Worm (Caenorhabditis elegans): Measurements from ENCODE around the gene F53H4.4.

F53H4.4 gene

DNA sequence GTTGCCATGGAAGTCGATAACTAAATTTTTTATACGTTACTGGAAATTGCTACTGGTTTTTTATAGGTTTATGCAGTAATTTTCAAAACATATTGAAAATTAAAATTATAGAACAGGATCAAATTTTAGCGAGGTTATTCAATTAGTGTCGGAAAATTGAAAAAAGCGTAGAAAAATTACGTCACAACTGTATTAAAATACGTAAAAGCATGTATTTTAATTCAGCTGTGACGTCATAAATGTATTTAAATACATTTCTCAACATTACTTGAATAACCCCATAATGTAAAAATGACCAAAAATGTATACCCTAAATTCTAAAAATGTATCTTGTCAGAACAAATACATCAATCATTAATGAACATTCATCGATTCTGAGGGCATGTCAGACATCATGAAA lies 17.3 kb upstream of the F53H4.4 start:
- TF ChIP-seq arid-1 (GFP tag; conservative IDR thresholded peaks at IDR 0.05) (no peak), dve-1 (tag; optimal IDR thresholded peaks at IDR 0.05; ENCODE audit: insufficient read depth) (no peak), dmd-6 (GFP tag; IDR thresholded peaks at IDR 0.05) (no peak), D1046.2 (GFP tag; IDR thresholded peaks at IDR 0.05) (no peak), lir-3 (tag; optimal IDR thresholded peaks at IDR 0.05) (no peak), hif-1 (tag; optimal IDR thresholded peaks at IDR 0.05) (no peak), zip-2 (tag; optimal IDR thresholded peaks at IDR 0.05) (no peak), nhr-42 (GFP tag; IDR thresholded peaks at IDR 0.05) (no peak), pqm-1 (tag; optimal IDR thresholded peaks at IDR 0.05) (no peak), lin-13 (GFP tag; optimal IDR thresholded peaks at IDR 0.05) (no peak), egl-43 (GFP tag; IDR thresholded peaks at IDR 0.05) (no peak), mdt-29 (GFP tag; IDR thresholded peaks at IDR 0.05) (no peak), lin-29 (GFP tag; IDR thresholded peaks at IDR 0.05) (no peak)

DNA sequence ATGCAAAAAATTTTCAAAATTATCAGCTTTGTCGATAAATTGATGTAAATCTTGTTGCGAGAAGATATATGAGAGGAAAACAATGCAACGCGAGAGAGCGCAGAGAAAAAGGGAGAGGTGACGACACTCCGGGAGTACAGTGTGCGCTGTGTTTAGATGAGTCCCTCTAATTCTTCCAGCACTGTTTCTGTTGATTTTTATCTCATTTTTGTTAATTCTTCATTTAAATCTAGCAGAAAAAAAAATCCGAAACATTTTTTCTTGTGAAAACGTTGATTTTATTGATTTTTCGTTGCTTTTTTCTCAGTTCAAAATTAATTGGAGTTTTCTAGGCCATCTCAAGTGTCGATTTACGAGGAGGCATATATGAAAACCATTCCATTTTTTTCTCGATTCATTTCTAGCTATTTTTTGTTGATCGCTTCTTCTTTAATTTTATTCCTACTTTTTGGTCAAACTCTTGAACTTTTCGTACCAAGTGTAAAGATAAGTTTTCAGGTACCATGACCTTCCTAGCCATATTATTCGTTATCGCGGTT lies 16.7 kb upstream of the F53H4.4 start, which contains the start of gene acl-1:
acl-1 (plus strand) TSS at position 489 of the 539 bp plus-strand sequence.
- TF ChIP-seq ZK337.2 (GFP tag; IDR thresholded peaks at IDR 0.05) (no peak), ceh-62 (tag; optimal IDR thresholded peaks at IDR 0.05) (no peak), ces-1 (GFP tag; optimal IDR thresholded peaks at IDR 0.05) (no peak), nhr-102 (tag; optimal IDR thresholded peaks at IDR 0.05) (peak; percentile 57), nhr-42 (GFP tag; IDR thresholded peaks at IDR 0.05) (no peak), attf-4 (tag; optimal IDR thresholded peaks at IDR 0.05) (no peak), nhr-77 (tag; optimal IDR thresholded peaks at IDR 0.05) (peak; percentile 11), lir-3 (tag; optimal IDR thresholded peaks at IDR 0.05) (no peak), T26A8.4 (GFP tag; IDR thresholded peaks at IDR 0.05) (peak; percentile 47; the same call in 1 of the 2 replicates), arid-1 (GFP tag; conservative IDR thresholded peaks at IDR 0.05) (no peak), hif-1 (tag; optimal IDR thresholded peaks at IDR 0.05) (peak in 1 of 2 experiments; percentile 85), dmd-8 (GFP tag; IDR thresholded peaks at IDR 0.05) (no peak), hmg-1.1 (GFP tag; IDR thresholded peaks at IDR 0.05) (peak; percentile 75), saeg-2 (GFP tag; IDR thresholded peaks at IDR 0.05) (no peak), zag-1 (tag; optimal IDR thresholded peaks at IDR 0.05) (no peak), mdl-1 (tag; optimal IDR thresholded peaks at IDR 0.05) (peak in 1 of 2 experiments; percentile 46), ceh-32 (tag; optimal IDR thresholded peaks at IDR 0.05; ENCODE audit: poor library complexity) (no peak), mxl-2 (GFP tag; conservative IDR thresholded peaks at IDR 0.05) (no peak), aha-1 (tag) (peak; percentile 92), lin-29 (GFP tag; IDR thresholded peaks at IDR 0.05) (no peak), lin-39 (tag; optimal IDR thresholded peaks at IDR 0.05) (no peak), egl-27 (tag; optimal IDR thresholded peaks at IDR 0.05) (no peak), spr-3 (GFP tag; optimal IDR thresholded peaks at IDR 0.05) (peak; percentile 43), nhr-111 (GFP tag; optimal IDR thresholded peaks at IDR 0.05) (no peak), dve-1 (tag; optimal IDR thresholded peaks at IDR 0.05; ENCODE audit: insufficient read depth) (peak; percentile 25), php-3 (GFP tag; IDR thresholded peaks at IDR 0.05) (no peak), cey-2 (tag; optimal IDR thresholded peaks at IDR 0.05; ENCODE audit: borderline replicate concordance, insufficient read depth) (no peak), zfp-2 (tag; optimal IDR thresholded peaks at IDR 0.05) (no peak), fkh-10 (GFP tag; optimal IDR thresholded peaks at IDR 0.05) (peak; percentile 73), duxl-1 (tag; optimal IDR thresholded peaks at IDR 0.05; ENCODE audit: poor library complexity) (no peak), sdz-12 (GFP tag; optimal IDR thresholded peaks at IDR 0.05) (no peak), Y105C5A.15 (GFP tag; IDR thresholded peaks at IDR 0.05) (no peak), set-16 (GFP tag; IDR thresholded peaks at IDR 0.05) (no peak), F26F4.8 (GFP tag; conservative IDR thresholded peaks at IDR 0.05) (no peak), madf-5 (GFP tag; IDR thresholded peaks at IDR 0.05) (no peak), skn-1 (tag; optimal IDR thresholded peaks at IDR 0.05) (no peak), ceh-20 (GFP tag; IDR thresholded peaks at IDR 0.05) (0 out of 2 replicates have a peak, but pooled peaks have one; percentile 18), lsy-2 (tag; optimal IDR thresholded peaks at IDR 0.05) (peak; percentile 45 to 85), ZK546.5 (tag; optimal IDR thresholded peaks at IDR 0.05) (no peak), hlh-11 (tag; optimal IDR thresholded peaks at IDR 0.05) (peak; percentile 65), mdt-29 (GFP tag; IDR thresholded peaks at IDR 0.05) (no peak), nhr-11 (tag; optimal IDR thresholded peaks at IDR 0.05) (no peak), nhr-10 (tag; optimal IDR thresholded peaks at IDR 0.05) (no peak)
